Worm (Caenorhabditis elegans): ENCODE data around the gene cap-2.

Gene cap-2

DNA sequence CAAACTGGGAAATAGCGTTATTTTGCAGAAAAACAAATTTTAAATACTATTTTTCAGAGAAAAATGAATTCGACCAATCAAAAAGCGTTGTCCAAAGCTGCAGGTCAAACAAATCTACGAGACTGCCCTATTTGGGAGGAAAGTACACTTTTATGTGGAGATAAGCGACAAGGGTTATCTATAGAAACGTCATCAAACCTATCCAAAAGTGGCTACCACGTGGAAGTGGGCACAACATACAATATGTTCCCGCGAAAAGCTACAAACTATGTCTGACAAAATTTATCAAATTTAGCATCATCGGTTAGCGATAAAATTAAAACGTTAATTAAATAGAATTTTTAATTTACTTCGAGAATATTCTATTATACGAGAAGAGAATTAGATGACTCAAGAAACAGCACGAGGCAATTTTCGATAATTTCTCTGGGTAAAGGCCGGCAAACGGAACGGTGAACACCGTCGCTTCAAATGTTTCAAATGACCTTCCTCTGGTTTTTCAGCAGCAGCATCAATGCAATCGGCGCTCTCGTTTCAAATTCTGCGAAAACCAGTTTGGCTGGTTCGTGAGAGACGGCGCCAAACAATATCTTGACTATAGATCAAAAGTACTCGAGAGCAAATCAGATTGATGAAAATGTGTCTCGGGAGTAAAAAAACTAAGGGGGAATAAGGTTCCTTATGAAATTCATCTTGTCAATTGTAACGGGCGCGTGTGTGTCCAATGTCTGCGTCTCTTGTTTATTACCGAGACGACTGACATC, 7.1 kb upstream of the cap-2 start (continued):
- TF ChIP-seq mml-1 (tag; optimal IDR thresholded peaks at IDR 0.05) (no peak), hmg-11 (tag; optimal IDR thresholded peaks at IDR 0.05) (no peak), snpc-4 (tag; optimal IDR thresholded peaks at IDR 0.05) (no peak), nhr-43 (tag; optimal IDR thresholded peaks at IDR 0.05; ENCODE audit: poor library complexity, severe bottlenecking) (peak; percentile 32)

DNA sequence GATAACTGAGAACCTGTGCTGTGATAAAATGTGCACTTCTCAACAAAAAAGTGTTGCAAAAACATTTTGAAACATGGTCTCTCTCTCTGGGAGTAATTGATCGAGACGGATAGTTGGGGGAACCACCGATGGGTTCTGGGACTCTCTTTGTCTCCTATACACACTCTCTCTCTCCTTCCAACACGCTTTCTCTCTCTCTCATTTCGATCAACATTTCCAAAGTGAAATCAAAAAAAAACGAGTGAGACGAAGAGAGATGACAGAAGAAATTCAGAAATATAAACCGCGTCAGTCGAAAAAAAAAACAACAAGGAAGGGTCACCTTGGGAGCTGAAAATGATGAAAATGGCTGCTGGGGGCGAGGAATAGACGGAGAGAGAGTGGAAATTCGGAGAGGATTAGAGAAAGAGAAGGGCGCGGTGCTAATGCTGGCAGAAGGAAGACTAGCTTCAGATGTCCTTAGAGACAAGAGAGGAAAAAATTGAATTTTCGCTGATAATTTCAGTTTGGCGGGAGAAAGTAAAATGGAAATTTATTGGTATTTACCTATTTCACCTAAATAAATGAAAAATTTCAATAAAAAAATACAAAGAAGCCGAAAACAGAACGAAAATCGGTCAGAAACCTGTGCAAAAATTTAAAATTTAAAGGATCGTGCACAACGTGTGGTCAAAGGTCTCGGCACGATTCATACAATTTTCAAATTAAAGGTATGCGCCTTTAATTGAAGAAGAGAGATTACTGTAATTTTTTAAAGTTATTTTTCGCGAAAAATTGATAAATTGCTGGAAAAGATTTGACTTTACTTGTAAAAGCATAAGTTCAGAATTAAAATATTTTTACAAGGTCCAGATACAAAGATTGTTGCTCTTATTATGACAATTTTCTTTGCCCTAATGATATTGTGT, 6.0 kb upstream of the cap-2 start:
- TF ChIP-seq hmg-11 (tag; optimal IDR thresholded peaks at IDR 0.05) (peak; percentile 58), nhr-25 (tag; optimal IDR thresholded peaks at IDR 0.05) (peak; percentile 55), pha-4 (tag; optimal IDR thresholded peaks at IDR 0.05) (no peak), jun-1 (tag; optimal IDR thresholded peaks at IDR 0.05) (no peak)

DNA sequence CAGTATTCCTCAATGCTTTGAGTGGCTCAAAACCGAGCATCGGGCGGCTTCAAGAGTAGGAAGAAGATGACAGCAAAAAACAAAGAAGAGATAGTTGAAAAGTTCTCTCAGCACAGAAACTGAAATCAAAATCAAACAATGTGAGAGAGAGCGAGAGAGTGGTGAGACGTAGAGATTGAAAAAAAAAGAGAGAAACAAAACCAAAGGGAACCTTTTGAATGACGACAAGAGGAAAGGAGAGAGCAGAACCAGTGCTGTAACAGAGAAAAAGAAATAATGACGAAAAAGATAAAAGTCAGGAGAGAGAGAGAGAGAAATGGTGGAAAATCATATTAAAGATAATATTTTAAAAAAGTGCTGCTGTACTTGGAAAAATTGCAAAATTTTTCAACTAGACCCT, 1.8 kb upstream of the cap-2 start:
- TF ChIP-seq hmg-11 (tag; optimal IDR thresholded peaks at IDR 0.05), result peak; percentile 35
- peak; percentile 43 for TF ChIP-seq nfya-1 (tag; optimal IDR thresholded peaks at IDR 0.05; ENCODE audit: insufficient read depth)
- peak; percentile 55 for TF ChIP-seq elt-2 (tag; optimal IDR thresholded peaks at IDR 0.05)
- TF ChIP-seq pqm-1 (tag; optimal IDR thresholded peaks at IDR 0.05), result peak; percentile 64
- TF ChIP-seq eor-1 (tag; optimal IDR thresholded peaks at IDR 0.05), result no peak
- TF ChIP-seq pha-4 (tag; optimal IDR thresholded peaks at IDR 0.05), result peak; percentile 57
- TF ChIP-seq fkh-2 (tag; optimal IDR thresholded peaks at IDR 0.05), result no peak
- TF ChIP-seq snpc-4 (tag; optimal IDR thresholded peaks at IDR 0.05), result no peak

DNA sequence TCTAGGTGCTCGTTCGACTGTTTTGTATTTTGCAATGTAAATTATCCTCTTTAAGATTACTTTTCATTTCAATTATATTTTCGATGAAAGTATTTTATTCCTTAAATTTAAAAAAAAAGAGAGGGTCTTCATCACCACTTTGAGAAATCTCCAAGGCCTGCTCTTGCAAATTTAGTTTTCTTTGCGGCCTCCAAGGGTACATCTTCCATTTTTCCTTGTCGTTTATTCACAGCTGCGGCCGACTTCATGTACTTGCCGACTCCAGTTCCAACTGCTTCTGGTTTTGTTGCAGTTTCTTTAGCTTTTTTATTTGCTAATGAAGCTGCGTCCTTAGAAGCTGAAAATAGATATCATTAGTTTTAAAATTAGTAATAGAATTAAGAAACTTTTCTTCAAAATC, 1.7 kb downstream of the cap-2 start:
- no peak for TF ChIP-seq fkh-2 (tag; optimal IDR thresholded peaks at IDR 0.05)
- TF ChIP-seq fkh-10 (GFP tag; optimal IDR thresholded peaks at IDR 0.05), result no peak
- no peak for TF ChIP-seq ceh-9 (tag; optimal IDR thresholded peaks at IDR 0.05)
- no peak for TF ChIP-seq nhr-23 (tag; optimal IDR thresholded peaks at IDR 0.05)
- no peak for TF ChIP-seq nhr-67 (tag; optimal IDR thresholded peaks at IDR 0.05)
- no peak for TF ChIP-seq nhr-11 (tag; optimal IDR thresholded peaks at IDR 0.05)
- no peak for TF ChIP-seq unc-39 (tag; optimal IDR thresholded peaks at IDR 0.05)
- TF ChIP-seq mml-1 (tag; optimal IDR thresholded peaks at IDR 0.05), result no peak
- TF ChIP-seq elt-2 (tag; optimal IDR thresholded peaks at IDR 0.05), result no peak
- TF ChIP-seq ztf-11 (tag; optimal IDR thresholded peaks at IDR 0.05), result no peak
- no peak for TF ChIP-seq lsy-12 (tag; optimal IDR thresholded peaks at IDR 0.05)
- TF ChIP-seq daf-12 (tag; optimal IDR thresholded peaks at IDR 0.05), result no peak
- TF ChIP-seq elt-3 (tag; optimal IDR thresholded peaks at IDR 0.05), result no peak
- TF ChIP-seq nfya-1 (tag; optimal IDR thresholded peaks at IDR 0.05; ENCODE audit: insufficient read depth), result no peak
- TF ChIP-seq mdl-1 (tag; optimal IDR thresholded peaks at IDR 0.05), result no peak
- TF ChIP-seq ama-1 (optimal IDR thresholded peaks at IDR 0.05), result no peak
- TF ChIP-seq ceh-16 (tag; optimal IDR thresholded peaks at IDR 0.05), result no peak
- TF ChIP-seq unc-62 (GFP tag; optimal IDR thresholded peaks at IDR 0.05), result no peak
- TF ChIP-seq snpc-4 (tag; optimal IDR thresholded peaks at IDR 0.05), result no peak
- no peak for TF ChIP-seq nhr-25 (tag; optimal IDR thresholded peaks at IDR 0.05)

DNA sequence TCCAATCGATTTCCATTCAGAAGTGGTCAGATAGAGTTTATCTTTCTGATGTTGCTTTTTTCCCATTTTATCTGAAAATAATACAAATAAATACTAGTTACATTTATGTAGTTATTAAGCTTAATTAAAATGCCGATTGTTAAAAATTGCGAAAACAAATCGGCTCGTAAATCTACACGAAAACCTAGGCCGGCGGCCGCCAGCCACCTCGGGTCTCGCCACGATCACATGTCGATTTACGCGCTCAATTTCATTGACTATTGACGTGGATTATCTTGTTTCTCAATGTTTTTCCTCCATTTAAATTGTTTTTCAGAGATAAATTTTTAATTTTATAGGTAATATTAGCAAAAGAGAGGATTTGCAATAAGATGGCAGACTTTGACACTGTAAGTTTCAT, 3.5 kb downstream of the cap-2 start, which contains the start of the genes cyn-4 and copz-1:
Gene cyn-4 (minus strand): TSS at position 71 of the 400 bp plus-strand sequence.
Gene copz-1 (plus strand): TSS at position 339 of the 400 bp plus-strand sequence.
- TF ChIP-seq egl-5 (tag; optimal IDR thresholded peaks at IDR 0.05) (peak; percentile 62), lsy-12 (tag; optimal IDR thresholded peaks at IDR 0.05) (peak; percentile 16), nfya-1 (tag; optimal IDR thresholded peaks at IDR 0.05; ENCODE audit: insufficient read depth) (peak; percentile 90), elt-2 (tag; optimal IDR thresholded peaks at IDR 0.05) (peak; percentile 29), mdl-1 (tag; optimal IDR thresholded peaks at IDR 0.05) (no peak), pha-4 (tag; optimal IDR thresholded peaks at IDR 0.05) (peak; percentile 89), fkh-2 (tag; optimal IDR thresholded peaks at IDR 0.05) (no peak), nhr-23 (tag; optimal IDR thresholded peaks at IDR 0.05) (peak; percentile 83), ceh-28 (tag; optimal IDR thresholded peaks at IDR 0.05) (peak; percentile 39), ztf-11 (tag; optimal IDR thresholded peaks at IDR 0.05) (no peak), nhr-43 (tag; optimal IDR thresholded peaks at IDR 0.05; ENCODE audit: poor library complexity, severe bottlenecking) (peak; percentile 75), fkh-10 (GFP tag; optimal IDR thresholded peaks at IDR 0.05) (peak; percentile 31), R02D3.7 (tag; optimal IDR thresholded peaks at IDR 0.05) (peak; percentile 98), nhr-28 (tag; optimal IDR thresholded peaks at IDR 0.05) (no peak), zag-1 (tag; optimal IDR thresholded peaks at IDR 0.05) (no peak), hmg-11 (tag; optimal IDR thresholded peaks at IDR 0.05) (peak; percentile 60), nhr-25 (tag; optimal IDR thresholded peaks at IDR 0.05) (peak; percentile 82), ceh-82 (tag; optimal IDR thresholded peaks at IDR 0.05) (peak; percentile 63), nhr-11 (tag; optimal IDR thresholded peaks at IDR 0.05) (no peak), snpc-4 (tag; optimal IDR thresholded peaks at IDR 0.05) (peak; percentile 87), lin-15B (tag; optimal IDR thresholded peaks at IDR 0.05) (peak; percentile 93), elt-1 (tag; optimal IDR thresholded peaks at IDR 0.05) (peak; percentile 30), lin-39 (tag; optimal IDR thresholded peaks at IDR 0.05) (peak; percentile 80)
